Fruit fly (Drosophila melanogaster): Measurements from ENCODE around the gene Ca-beta.

Ca-beta gene

DNA sequence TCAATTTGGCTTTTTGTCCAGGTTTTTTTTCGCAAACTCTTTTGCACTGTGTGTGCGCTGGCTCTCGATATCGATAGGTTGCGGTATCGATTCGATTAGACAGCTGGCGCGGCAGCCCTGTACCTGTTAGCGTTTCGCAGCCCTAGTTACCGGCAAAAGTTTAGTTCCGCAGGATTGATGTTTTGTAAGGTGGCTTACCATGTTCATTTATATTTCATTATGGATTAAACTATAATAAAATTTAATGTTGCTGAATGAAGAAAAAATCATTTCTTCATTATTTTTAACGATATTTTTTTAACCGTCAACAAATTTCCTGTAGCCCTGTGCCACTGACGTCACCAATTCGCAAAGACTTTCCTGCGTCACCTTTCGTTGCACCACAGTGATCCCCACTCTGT is 96.8 kb downstream of the Ca-beta start, which contains the start of gene Reps (continued):
- peak; percentile 97 for TF ChIP-seq CG6175 (GFP tag; IDR thresholded peaks at IDR 0.05)
- peak; percentile 98 for TF ChIP-seq Oli (tag; optimal IDR thresholded peaks at IDR 0.05)
- peak; percentile 99 for TF ChIP-seq CG7839 (tag; optimal IDR thresholded peaks at IDR 0.05)
- peak; percentile 98 for TF ChIP-seq Rx (GFP tag; IDR thresholded peaks at IDR 0.05)
- TF ChIP-seq CG17385 (GFP tag; optimal IDR thresholded peaks at IDR 0.05): peak; percentile 95
- peak; percentile 95 for TF ChIP-seq nom (GFP tag; optimal IDR thresholded peaks at IDR 0.05)
- peak; percentile 98 for TF ChIP-seq Six4 (GFP tag; optimal IDR thresholded peaks at IDR 0.05)
- TF ChIP-seq CG17568 (GFP tag; optimal IDR thresholded peaks at IDR 0.05): peak; percentile 97
- TF ChIP-seq NK7.1 (GFP tag; optimal IDR thresholded peaks at IDR 0.05): peak; percentile 92
- TF ChIP-seq Neu2 (GFP tag; optimal IDR thresholded peaks at IDR 0.05; ENCODE audit: borderline replicate concordance): peak; percentile 89
- TF ChIP-seq shn (GFP tag; optimal IDR thresholded peaks at IDR 0.05): peak; percentile 96
- TF ChIP-seq Dref (GFP tag; IDR thresholded peaks at IDR 0.05): peak; percentile 90
- TF ChIP-seq CG8478 (optimal IDR thresholded peaks at IDR 0.05): no peak
- TF ChIP-seq hth (optimal IDR thresholded peaks at IDR 0.05): no peak
- peak; percentile 98 for TF ChIP-seq cas (GFP tag; IDR thresholded peaks at IDR 0.05)
- TF ChIP-seq Sox102F (GFP tag; optimal IDR thresholded peaks at IDR 0.05): peak; percentile 98
- peak; percentile 98 for TF ChIP-seq danr (GFP tag; IDR thresholded peaks at IDR 0.05)
- peak; percentile 99 for TF ChIP-seq vvl (GFP tag; IDR thresholded peaks at IDR 0.05)
- TF ChIP-seq Awh (GFP tag; IDR thresholded peaks at IDR 0.05): peak; percentile 99
- TF ChIP-seq kah (GFP tag; optimal IDR thresholded peaks at IDR 0.05): peak; percentile 94
- TF ChIP-seq CG6683 (GFP tag; optimal IDR thresholded peaks at IDR 0.05): peak; percentile 95
- TF ChIP-seq sr (GFP tag; IDR thresholded peaks at IDR 0.05): peak; percentile 90
- TF ChIP-seq Nf-YA (GFP tag; IDR thresholded peaks at IDR 0.05): peak; percentile 96
- peak; percentile 92 for TF ChIP-seq eyg (GFP tag; optimal IDR thresholded peaks at IDR 0.05)
- peak; percentile 96 for TF ChIP-seq tx (GFP tag; optimal IDR thresholded peaks at IDR 0.05)
- TF ChIP-seq CG6254 (GFP tag; optimal IDR thresholded peaks at IDR 0.05): peak; percentile 96
- TF ChIP-seq jigr1 (GFP tag; IDR thresholded peaks at IDR 0.05): peak; percentile 98
- peak; percentile 99 for TF ChIP-seq dpn (GFP tag; optimal IDR thresholded peaks at IDR 0.05)
- TF ChIP-seq tio (GFP tag; optimal IDR thresholded peaks at IDR 0.05): peak; percentile 99
- peak; percentile 88 for TF ChIP-seq Nf-YC (tag; optimal IDR thresholded peaks at IDR 0.05)
- peak; percentile 98 for TF ChIP-seq ttk (GFP tag; IDR thresholded peaks at IDR 0.05)
- TF ChIP-seq Rfx (GFP tag; IDR thresholded peaks at IDR 0.05): peak; percentile 99
- TF ChIP-seq Sox100B (GFP tag; optimal IDR thresholded peaks at IDR 0.05): peak; percentile 97
- TF ChIP-seq Dbx (GFP tag; IDR thresholded peaks at IDR 0.05): peak; percentile 99
- TF ChIP-seq chn (GFP tag; optimal IDR thresholded peaks at IDR 0.05): peak; percentile 99
- TF ChIP-seq CG13624 (GFP tag; optimal IDR thresholded peaks at IDR 0.05): peak; percentile 98
- TF ChIP-seq CG1602 (GFP tag; optimal IDR thresholded peaks at IDR 0.05): peak; percentile 99
- TF ChIP-seq Blimp-1 (GFP tag; optimal IDR thresholded peaks at IDR 0.05): peak; percentile 97
- peak; percentile 97 for TF ChIP-seq CG3838 (GFP tag; optimal IDR thresholded peaks at IDR 0.05)
- peak; percentile 49; the same call in 1 of the 3 replicates for TF ChIP-seq Doc3 (GFP tag; IDR thresholded peaks at IDR 0.05; ENCODE audit: partially characterized antibody)
- TF ChIP-seq luna (GFP tag; optimal IDR thresholded peaks at IDR 0.05): peak; percentile 96
- peak; percentile 98 for TF ChIP-seq zfh2 (GFP tag; optimal IDR thresholded peaks at IDR 0.05)
- peak; percentile 97 for TF ChIP-seq Asciz (GFP tag; optimal IDR thresholded peaks at IDR 0.05)
- TF ChIP-seq Ets97D (GFP tag; optimal IDR thresholded peaks at IDR 0.05): peak; percentile 95
- TF ChIP-seq CG4360 (GFP tag; IDR thresholded peaks at IDR 0.05): peak; percentile 88
- TF ChIP-seq hkb (optimal IDR thresholded peaks at IDR 0.05): peak; percentile 91
- TF ChIP-seq hkb (GFP tag; IDR thresholded peaks at IDR 0.05): peak; percentile 99
- TF ChIP-seq row (GFP tag; IDR thresholded peaks at IDR 0.05): peak; percentile 99
- no peak for TF ChIP-seq Lpt (GFP tag; optimal IDR thresholded peaks at IDR 0.05)
- peak; percentile 97 for TF ChIP-seq CG11723 (GFP tag; optimal IDR thresholded peaks at IDR 0.05)
- peak; percentile 99 for TF ChIP-seq ci (GFP tag; IDR thresholded peaks at IDR 0.05)
- peak; percentile 91 for TF ChIP-seq CG17802 (tag; optimal IDR thresholded peaks at IDR 0.05)
- TF ChIP-seq gt (GFP tag; IDR thresholded peaks at IDR 0.05): peak; percentile 98
